Fruit fly (Drosophila melanogaster): ENCODE results near the gene FER.
A peak's percentile ranks its signal among the peaks of the same experiment; 100 is the strongest.

FER gene

dm6 chr3R:9395998-9396397, 1.7 kb upstream of the FER start:
- TF ChIP-seq Snoo (tag; optimal IDR thresholded peaks at IDR 0.05): no peak
- no peak for TF ChIP-seq CG34367 (tag; optimal IDR thresholded peaks at IDR 0.05)
- TF ChIP-seq CG4496 (GFP tag; IDR thresholded peaks at IDR 0.05): no peak
- TF ChIP-seq EcR (GFP tag; optimal IDR thresholded peaks at IDR 0.05): no peak
- no peak for TF ChIP-seq CG15710 (tag; optimal IDR thresholded peaks at IDR 0.05)
- no peak for TF ChIP-seq CG12605 (GFP tag; IDR thresholded peaks at IDR 0.05)
- TF ChIP-seq CG8159 (tag; optimal IDR thresholded peaks at IDR 0.05): no peak
- TF ChIP-seq gl (tag; optimal IDR thresholded peaks at IDR 0.05): no peak
- no peak for TF ChIP-seq Ets98B (GFP tag; IDR thresholded peaks at IDR 0.05)
- TF ChIP-seq CG14655 (GFP tag; optimal IDR thresholded peaks at IDR 0.05): no peak
- no peak for TF ChIP-seq Pif1A (GFP tag; optimal IDR thresholded peaks at IDR 0.05)
- TF ChIP-seq Pif1B (GFP tag; optimal IDR thresholded peaks at IDR 0.05): no peak

- TF ChIP-seq CG32121 (GFP tag; IDR thresholded peaks at IDR 0.05) (peak; percentile 90), gl (tag; optimal IDR thresholded peaks at IDR 0.05) (peak; percentile 95), Ets98B (GFP tag; IDR thresholded peaks at IDR 0.05) (peak; percentile 95), CG8159 (tag; optimal IDR thresholded peaks at IDR 0.05) (peak; percentile 96), CG15710 (tag; optimal IDR thresholded peaks at IDR 0.05) (peak; percentile 97), EcR (GFP tag; optimal IDR thresholded peaks at IDR 0.05) (peak; percentile 73), CG14655 (GFP tag; optimal IDR thresholded peaks at IDR 0.05) (peak; percentile 99), CG17806 (tag; optimal IDR thresholded peaks at IDR 0.05) (peak; percentile 97), D1 (tag; optimal IDR thresholded peaks at IDR 0.05) (peak; percentile 89), CG9948 (tag; optimal IDR thresholded peaks at IDR 0.05) (peak; percentile 97), CG34367 (tag; optimal IDR thresholded peaks at IDR 0.05) (peak; percentile 97), Snoo (tag; optimal IDR thresholded peaks at IDR 0.05) (peak; percentile 92), CG8301 (tag; optimal IDR thresholded peaks at IDR 0.05) (peak; percentile 99), Pif1A (GFP tag; optimal IDR thresholded peaks at IDR 0.05) (peak; percentile 95), CG10348 (GFP tag; IDR thresholded peaks at IDR 0.05) (peak; percentile 58), fd96Ca (GFP tag; IDR thresholded peaks at IDR 0.05) (peak; percentile 97), CG13204 (GFP tag; optimal IDR thresholded peaks at IDR 0.05) (peak; percentile 93), CG12605 (GFP tag; IDR thresholded peaks at IDR 0.05) (peak; percentile 97), Pif1B (GFP tag; optimal IDR thresholded peaks at IDR 0.05) (peak; percentile 95), rn (GFP tag; IDR thresholded peaks at IDR 0.05) (peak; percentile 87), CG4496 (GFP tag; IDR thresholded peaks at IDR 0.05) (peak; percentile 98)
These were observed 762 bp downstream of the FER start for dm6 chr3R:9393542-9394025.

dm6 chr3R:9392421-9392820, 1.9 kb downstream of the FER start:
- TF ChIP-seq EcR (GFP tag; optimal IDR thresholded peaks at IDR 0.05) (peak; percentile 23), D1 (tag; optimal IDR thresholded peaks at IDR 0.05) (no peak)

DNA sequence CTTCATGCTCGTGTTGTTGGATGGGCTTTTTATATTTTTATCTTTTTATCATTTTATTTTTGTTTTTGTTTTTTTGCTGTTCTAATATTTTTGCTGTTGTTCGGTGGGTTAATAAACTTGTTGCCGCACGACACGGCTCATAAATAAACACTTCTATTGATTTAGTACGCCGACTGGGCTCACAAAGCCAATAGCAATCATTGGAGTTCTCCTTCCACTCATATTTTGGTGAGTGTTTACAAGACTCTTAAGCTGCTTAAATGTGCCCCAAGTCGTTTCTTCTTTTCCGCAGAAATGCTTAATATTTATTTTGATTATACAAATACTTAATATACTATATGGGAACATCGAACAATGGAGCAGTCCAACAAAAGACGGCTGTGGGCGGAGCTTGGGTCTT, 4.1 kb downstream of the FER start:
- TF ChIP-seq CG34367 (tag; optimal IDR thresholded peaks at IDR 0.05) (no peak), Pif1A (GFP tag; optimal IDR thresholded peaks at IDR 0.05) (no peak), CG12605 (GFP tag; IDR thresholded peaks at IDR 0.05) (no peak), gl (tag; optimal IDR thresholded peaks at IDR 0.05) (no peak), CG8159 (tag; optimal IDR thresholded peaks at IDR 0.05) (no peak), CG9948 (tag; optimal IDR thresholded peaks at IDR 0.05) (no peak), Ets98B (GFP tag; IDR thresholded peaks at IDR 0.05) (no peak), rn (GFP tag; IDR thresholded peaks at IDR 0.05) (no peak), CG17806 (tag; optimal IDR thresholded peaks at IDR 0.05) (no peak), CG14655 (GFP tag; optimal IDR thresholded peaks at IDR 0.05) (no peak), EcR (GFP tag; optimal IDR thresholded peaks at IDR 0.05) (no peak), CG4496 (GFP tag; IDR thresholded peaks at IDR 0.05) (no peak), CG8301 (tag; optimal IDR thresholded peaks at IDR 0.05) (no peak), D1 (tag; optimal IDR thresholded peaks at IDR 0.05) (no peak), CG32121 (GFP tag; IDR thresholded peaks at IDR 0.05) (no peak), CG13204 (GFP tag; optimal IDR thresholded peaks at IDR 0.05) (no peak), CG10348 (GFP tag; IDR thresholded peaks at IDR 0.05) (no peak), CG15710 (tag; optimal IDR thresholded peaks at IDR 0.05) (no peak), Snoo (tag; optimal IDR thresholded peaks at IDR 0.05) (no peak), Pif1B (GFP tag; optimal IDR thresholded peaks at IDR 0.05) (no peak)

DNA sequence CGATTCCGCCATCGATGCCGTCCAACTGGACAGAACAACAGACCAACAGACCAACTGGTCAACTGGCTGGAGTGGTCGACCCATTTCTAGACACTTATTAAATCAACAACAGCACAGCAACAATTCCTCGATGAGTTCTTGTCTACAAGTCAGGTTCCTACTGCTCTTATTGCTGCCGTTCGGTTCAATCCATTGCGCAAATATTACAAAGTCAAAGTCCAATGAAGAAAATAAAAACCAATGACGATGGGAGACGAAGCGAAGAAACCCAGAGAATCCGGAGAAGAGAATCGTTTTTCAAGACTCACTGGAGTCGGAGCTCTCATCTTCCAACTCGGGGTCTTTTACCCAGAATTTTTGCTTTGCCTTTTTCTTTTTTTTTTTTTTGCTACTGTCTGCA, 5.4 kb downstream of the FER start:
- peak; percentile 63; the same call in 1 of the 3 replicates for TF ChIP-seq CG4496 (GFP tag; IDR thresholded peaks at IDR 0.05)
- peak; percentile 51 for TF ChIP-seq CG15710 (tag; optimal IDR thresholded peaks at IDR 0.05)
- TF ChIP-seq CG9948 (tag; optimal IDR thresholded peaks at IDR 0.05): peak; percentile 6
- TF ChIP-seq fd96Ca (GFP tag; IDR thresholded peaks at IDR 0.05): no peak
- peak; percentile 85 for TF ChIP-seq EcR (GFP tag; optimal IDR thresholded peaks at IDR 0.05)
- peak; percentile 45 for TF ChIP-seq CG17806 (tag; optimal IDR thresholded peaks at IDR 0.05)
- TF ChIP-seq CG32121 (GFP tag; IDR thresholded peaks at IDR 0.05): peak; percentile 39
- peak; percentile 82 for TF ChIP-seq CG13204 (GFP tag; optimal IDR thresholded peaks at IDR 0.05)
- TF ChIP-seq D1 (tag; optimal IDR thresholded peaks at IDR 0.05): no peak
- TF ChIP-seq Pif1A (GFP tag; optimal IDR thresholded peaks at IDR 0.05): peak; percentile 61
- TF ChIP-seq CG12605 (GFP tag; IDR thresholded peaks at IDR 0.05): peak; percentile 58
- TF ChIP-seq CG8301 (tag; optimal IDR thresholded peaks at IDR 0.05): peak; percentile 16
- no peak for TF ChIP-seq Snoo (tag; optimal IDR thresholded peaks at IDR 0.05)
- TF ChIP-seq gl (tag; optimal IDR thresholded peaks at IDR 0.05): peak; percentile 88
- TF ChIP-seq Ets98B (GFP tag; IDR thresholded peaks at IDR 0.05): peak; percentile 49
- TF ChIP-seq CG8159 (tag; optimal IDR thresholded peaks at IDR 0.05): peak; percentile 56
- no peak for TF ChIP-seq rn (GFP tag; IDR thresholded peaks at IDR 0.05)
- TF ChIP-seq CG34367 (tag; optimal IDR thresholded peaks at IDR 0.05): peak; percentile 53
- TF ChIP-seq Pif1B (GFP tag; optimal IDR thresholded peaks at IDR 0.05): peak; percentile 53
- TF ChIP-seq CG14655 (GFP tag; optimal IDR thresholded peaks at IDR 0.05): peak; percentile 50
- TF ChIP-seq CG10348 (GFP tag; IDR thresholded peaks at IDR 0.05): no peak

DNA sequence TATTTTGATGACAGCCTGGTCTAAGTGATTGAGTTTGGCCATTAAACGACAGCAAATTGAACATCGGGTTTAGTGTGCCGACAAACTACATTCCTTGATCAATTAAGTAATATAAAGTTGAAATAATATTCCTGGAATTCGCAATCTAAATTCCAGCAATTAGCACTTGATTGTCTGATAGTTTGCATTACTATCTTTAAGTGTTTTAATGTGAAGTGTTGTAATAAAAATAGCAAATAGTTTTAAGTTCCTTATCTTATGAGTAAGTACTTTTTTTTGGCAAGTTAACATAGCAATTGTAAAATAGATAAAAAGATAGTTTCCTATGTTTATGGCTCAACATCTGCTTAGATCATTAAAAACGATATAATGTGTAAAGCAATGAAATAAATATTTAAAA, 6.0 kb downstream of the FER start:
- TF ChIP-seq CG15710 (tag; optimal IDR thresholded peaks at IDR 0.05) (no peak), CG34367 (tag; optimal IDR thresholded peaks at IDR 0.05) (no peak), Snoo (tag; optimal IDR thresholded peaks at IDR 0.05) (no peak), CG4496 (GFP tag; IDR thresholded peaks at IDR 0.05) (no peak), CG9948 (tag; optimal IDR thresholded peaks at IDR 0.05) (no peak), Pif1B (GFP tag; optimal IDR thresholded peaks at IDR 0.05) (no peak), gl (tag; optimal IDR thresholded peaks at IDR 0.05) (no peak), CG8301 (tag; optimal IDR thresholded peaks at IDR 0.05) (no peak), CG13204 (GFP tag; optimal IDR thresholded peaks at IDR 0.05) (no peak), rn (GFP tag; IDR thresholded peaks at IDR 0.05) (no peak), CG8159 (tag; optimal IDR thresholded peaks at IDR 0.05) (no peak), D1 (tag; optimal IDR thresholded peaks at IDR 0.05) (no peak), CG12605 (GFP tag; IDR thresholded peaks at IDR 0.05) (no peak), CG32121 (GFP tag; IDR thresholded peaks at IDR 0.05) (no peak), fd96Ca (GFP tag; IDR thresholded peaks at IDR 0.05) (no peak), EcR (GFP tag; optimal IDR thresholded peaks at IDR 0.05) (no peak), CG17806 (tag; optimal IDR thresholded peaks at IDR 0.05) (no peak), Ets98B (GFP tag; IDR thresholded peaks at IDR 0.05) (no peak), CG14655 (GFP tag; optimal IDR thresholded peaks at IDR 0.05) (no peak)

Data from whole organism, pupa.